Worm (Caenorhabditis elegans): Measurements from ENCODE around the gene C01G12.5.
A peak's percentile ranks its signal among the peaks of the same experiment; 100 is the strongest.

Gene C01G12.5

ce11 chrII:14635179-14635578 lies 47.9 kb upstream of the C01G12.5 start:
- TF ChIP-seq egl-44 (GFP tag; IDR thresholded peaks at IDR 0.05) (peak; percentile 79), rec-8 (tag; optimal IDR thresholded peaks at IDR 0.05) (no peak), him-1 (tag; optimal IDR thresholded peaks at IDR 0.05) (peak; percentile 56), Y79H2A.3 (GFP tag; conservative IDR thresholded peaks at IDR 0.05) (no peak), nhr-179 (tag; optimal IDR thresholded peaks at IDR 0.05) (no peak), F39B2.1 (GFP tag; IDR thresholded peaks at IDR 0.05) (no peak), madf-8 (GFP tag; conservative IDR thresholded peaks at IDR 0.05) (no peak), pha-4 (tag; optimal IDR thresholded peaks at IDR 0.05) (no peak), bed-1 (GFP tag; IDR thresholded peaks at IDR 0.05) (no peak), unc-130 (GFP tag; optimal IDR thresholded peaks at IDR 0.05) (no peak), ztf-22 (GFP tag; optimal IDR thresholded peaks at IDR 0.05) (no peak), hsf-1 (GFP tag; IDR thresholded peaks at IDR 0.05) (no peak), F10E7.11 (tag; optimal IDR thresholded peaks at IDR 0.05) (no peak), ztf-18 (tag; optimal IDR thresholded peaks at IDR 0.05) (no peak), B0019.2 (GFP tag; conservative IDR thresholded peaks at IDR 0.05) (0 out of 2 replicates have a peak, but pooled peaks have one; percentile 4), akir-1 (GFP tag; optimal IDR thresholded peaks at IDR 0.05) (no peak), Y67H2A.10 (GFP tag; conservative IDR thresholded peaks at IDR 0.05) (no peak), attf-3 (GFP tag; conservative IDR thresholded peaks at IDR 0.05) (0 out of 2 replicates have a peak, but pooled peaks have one; percentile 36), F37B4.10 (GFP tag; IDR thresholded peaks at IDR 0.05) (no peak), D2030.7 (GFP tag; IDR thresholded peaks at IDR 0.05) (peak; percentile 16; the same call in 1 of the 2 replicates), mxl-1 (tag; optimal IDR thresholded peaks at IDR 0.05) (no peak), ceh-40 (GFP tag; IDR thresholded peaks at IDR 0.05) (no peak), K12H6.12 (tag; optimal IDR thresholded peaks at IDR 0.05) (peak; percentile 16), madf-3 (GFP tag; IDR thresholded peaks at IDR 0.05) (no peak), dox-1 (GFP tag; IDR thresholded peaks at IDR 0.05) (peak; percentile 55), nhr-80 (tag; optimal IDR thresholded peaks at IDR 0.05) (no peak), die-1 (tag; optimal IDR thresholded peaks at IDR 0.05) (peak; percentile 66), lsl-1 (GFP tag; optimal IDR thresholded peaks at IDR 0.05) (no peak), ceh-58 (GFP tag; IDR thresholded peaks at IDR 0.05) (no peak), aptf-3 (GFP tag; IDR thresholded peaks at IDR 0.05) (no peak), lag-1 (GFP tag; IDR thresholded peaks at IDR 0.05) (no peak), mel-28 (tag; optimal IDR thresholded peaks at IDR 0.05; ENCODE audit: borderline replicate concordance) (no peak), pbrm-1 (GFP tag; IDR thresholded peaks at IDR 0.05) (0 out of 2 replicates have a peak, but pooled peaks have one; percentile 17), ceh-100 (GFP tag; IDR thresholded peaks at IDR 0.05) (no peak), cebp-1 (GFP tag; IDR thresholded peaks at IDR 0.05) (no peak), cebp-1 (tag; optimal IDR thresholded peaks at IDR 0.05) (no peak), lin-54 (GFP tag; optimal IDR thresholded peaks at IDR 0.05) (no peak), F33H1.4 (GFP tag; IDR thresholded peaks at IDR 0.05) (no peak), nhr-120 (GFP tag; IDR thresholded peaks at IDR 0.05) (no peak), Y53F4B.3 (GFP tag; IDR thresholded peaks at IDR 0.05) (no peak), snpc-3.4 (tag; optimal IDR thresholded peaks at IDR 0.05) (no peak), repo-1 (tag; optimal IDR thresholded peaks at IDR 0.05) (no peak), nfya-2 (GFP tag; IDR thresholded peaks at IDR 0.05) (no peak), Y95B8A.8 (GFP tag; IDR thresholded peaks at IDR 0.05) (no peak), xnd-1 (tag; optimal IDR thresholded peaks at IDR 0.05) (no peak), snpc-1.1 (tag; optimal IDR thresholded peaks at IDR 0.05; ENCODE audit: insufficient read depth) (no peak), F55B11.4 (tag; optimal IDR thresholded peaks at IDR 0.05; ENCODE audit: borderline replicate concordance, insufficient read depth) (no peak), B0336.3 (GFP tag; IDR thresholded peaks at IDR 0.05) (no peak), atf-7 (tag; optimal IDR thresholded peaks at IDR 0.05) (no peak), hlh-12 (tag; optimal IDR thresholded peaks at IDR 0.05) (no peak)

All from whole organism, young adult.